Fruit fly (Drosophila melanogaster): Measurements from ENCODE around the gene sNPF.

sNPF gene

dm6 chr2L:20066233-20066650 lies 38.5 kb downstream of the sNPF start, which contains the start of gene bwa (continued):
- no peak for TF ChIP-seq CG7556 (GFP tag; optimal IDR thresholded peaks at IDR 0.05)
- TF ChIP-seq Ptx1 (GFP tag; IDR thresholded peaks at IDR 0.05) = no peak
- peak; percentile 78 for TF ChIP-seq Jarid2 (GFP tag; optimal IDR thresholded peaks at IDR 0.05)
- TF ChIP-seq CG5245 (GFP tag; optimal IDR thresholded peaks at IDR 0.05) = no peak
- no peak for TF ChIP-seq odd (GFP tag; optimal IDR thresholded peaks at IDR 0.05)
- TF ChIP-seq B-H1 (GFP tag; IDR thresholded peaks at IDR 0.05) = no peak
- TF ChIP-seq ems (GFP tag; optimal IDR thresholded peaks at IDR 0.05) = no peak
- no peak for TF ChIP-seq fd64A (GFP tag; optimal IDR thresholded peaks at IDR 0.05)
- TF ChIP-seq CG13624 (GFP tag; optimal IDR thresholded peaks at IDR 0.05) = peak; percentile 35
- peak; percentile 86 for TF ChIP-seq Lhr (GFP tag; optimal IDR thresholded peaks at IDR 0.05)
- TF ChIP-seq Nf-YB (GFP tag; optimal IDR thresholded peaks at IDR 0.05) = no peak
- no peak for TF ChIP-seq cad (GFP tag; optimal IDR thresholded peaks at IDR 0.05)
- no peak for TF ChIP-seq tio (GFP tag; optimal IDR thresholded peaks at IDR 0.05)
- TF ChIP-seq CG3163 (GFP tag; optimal IDR thresholded peaks at IDR 0.05) = no peak
- no peak for TF ChIP-seq pros (GFP tag; optimal IDR thresholded peaks at IDR 0.05)
- no peak for TF ChIP-seq CG2678 (tag; optimal IDR thresholded peaks at IDR 0.05)
- no peak for TF ChIP-seq CG14860 (GFP tag; IDR thresholded peaks at IDR 0.05; ENCODE audit: partially characterized antibody)
- TF ChIP-seq hb (GFP tag; IDR thresholded peaks at IDR 0.05; ENCODE audit: partially characterized antibody) = no peak
- TF ChIP-seq CG11398 (GFP tag; optimal IDR thresholded peaks at IDR 0.05) = no peak
- no peak for TF ChIP-seq hkb (optimal IDR thresholded peaks at IDR 0.05)
- TF ChIP-seq hkb (GFP tag; IDR thresholded peaks at IDR 0.05) = peak; percentile 29; the same call in 1 of the 2 replicates
- TF ChIP-seq lov (optimal IDR thresholded peaks at IDR 0.05) = no peak
- TF ChIP-seq lov (GFP tag; IDR thresholded peaks at IDR 0.05) = no peak
- TF ChIP-seq exex (tag; optimal IDR thresholded peaks at IDR 0.05) = no peak
- no peak for TF ChIP-seq Hr3 (GFP tag; optimal IDR thresholded peaks at IDR 0.05)
- TF ChIP-seq CG30431 (GFP tag; optimal IDR thresholded peaks at IDR 0.05) = no peak
- TF ChIP-seq CG16815 (GFP tag; optimal IDR thresholded peaks at IDR 0.05) = no peak
- TF ChIP-seq Mes4 (GFP tag; optimal IDR thresholded peaks at IDR 0.05) = no peak
- TF ChIP-seq ro (GFP tag; IDR thresholded peaks at IDR 0.05) = no peak
- TF ChIP-seq CG4360 (GFP tag; IDR thresholded peaks at IDR 0.05) = no peak
- no peak for TF ChIP-seq HLH4C (GFP tag; IDR thresholded peaks at IDR 0.05; ENCODE audit: partially characterized antibody)
- no peak for TF ChIP-seq tx (GFP tag; optimal IDR thresholded peaks at IDR 0.05)
- TF ChIP-seq CG18619 (GFP tag; optimal IDR thresholded peaks at IDR 0.05) = no peak
- no peak for TF ChIP-seq zen2 (GFP tag; IDR thresholded peaks at IDR 0.05; ENCODE audit: partially characterized antibody)
- TF ChIP-seq CG18599 (GFP tag; optimal IDR thresholded peaks at IDR 0.05) = no peak
- TF ChIP-seq D19A (tag; optimal IDR thresholded peaks at IDR 0.05) = no peak
- peak; percentile 60 for TF ChIP-seq CG1603 (tag; optimal IDR thresholded peaks at IDR 0.05)
- TF ChIP-seq CG13775 (GFP tag; optimal IDR thresholded peaks at IDR 0.05) = no peak
- no peak for TF ChIP-seq lab (GFP tag; optimal IDR thresholded peaks at IDR 0.05)
- TF ChIP-seq CG7786 (GFP tag; optimal IDR thresholded peaks at IDR 0.05) = no peak
- no peak for TF ChIP-seq CG11696 (GFP tag; IDR thresholded peaks at IDR 0.05)
- no peak for TF ChIP-seq CG15601 (tag; optimal IDR thresholded peaks at IDR 0.05)
- TF ChIP-seq crp (GFP tag; optimal IDR thresholded peaks at IDR 0.05) = peak in 1 of 2 experiments; percentile 12
- peak; percentile 44 for TF ChIP-seq BEAF-32 (GFP tag; optimal IDR thresholded peaks at IDR 0.05)
- TF ChIP-seq CG1647 (GFP tag; optimal IDR thresholded peaks at IDR 0.05) = no peak
- TF ChIP-seq gce (GFP tag; IDR thresholded peaks at IDR 0.05) = no peak
- TF ChIP-seq CG7271 (tag; optimal IDR thresholded peaks at IDR 0.05) = no peak
- TF ChIP-seq Dbx (GFP tag; IDR thresholded peaks at IDR 0.05) = no peak
- peak; percentile 25 for TF ChIP-seq nmo (GFP tag; optimal IDR thresholded peaks at IDR 0.05)
- no peak for TF ChIP-seq sisA (GFP tag; IDR thresholded peaks at IDR 0.05)
- TF ChIP-seq CG16779 (GFP tag; IDR thresholded peaks at IDR 0.05) = no peak
- TF ChIP-seq nerfin-1 (tag; optimal IDR thresholded peaks at IDR 0.05) = peak; percentile 51

All from whole organism, embryonic.